Worm (Caenorhabditis elegans) whole organism, late embryonic: ENCODE results near the gene unc-71.

Source experiments
- pha-4 ChIP-seq: fragments of 150-350 bp; optimal IDR thresholded peaks from 2 replicates; lab custom pipeline; 2018; ENCODE audit warnings: missing biosample characterization, missing genetic modification reagents, missing genetic modification characterization
- unc-3 ChIP-seq, 2 experiments: fragments of 200-800 bp in 1 of 2; sonication (Bioruptor generic) in 1 of 2; sonication (generic microtip) in 1 of 2; conservative IDR thresholded peaks in 1 of 2; optimal IDR thresholded peaks in 1 of 2; 2 replicates each; pipeline versions ENCODE4 v1.3.6 to Lab custom; 2016 to 2022; ENCODE audit warnings: missing compliant biosample characterization in 2 of 2, missing genetic modification characterization in 2 of 2, missing genetic modification reagents in 1 of 2

- TF ChIP-seq pha-4, result no peak
- no peak for TF ChIP-seq unc-3 (GFP tag; conservative IDR thresholded peaks at IDR 0.05; lab: Robert Waterston, UW)
- TF ChIP-seq unc-3 (tag; optimal IDR thresholded peaks at IDR 0.05; lab: Kevin White, UChicago), result no peak
Measured at ce11 chrIII:12891580-12891979, at the start of gene unc-71, which contains the start of gene Y37D8A.29.
